Worm (Caenorhabditis elegans): ENCODE measurements around the gene zif-1.

The zif-1 gene

DNA sequence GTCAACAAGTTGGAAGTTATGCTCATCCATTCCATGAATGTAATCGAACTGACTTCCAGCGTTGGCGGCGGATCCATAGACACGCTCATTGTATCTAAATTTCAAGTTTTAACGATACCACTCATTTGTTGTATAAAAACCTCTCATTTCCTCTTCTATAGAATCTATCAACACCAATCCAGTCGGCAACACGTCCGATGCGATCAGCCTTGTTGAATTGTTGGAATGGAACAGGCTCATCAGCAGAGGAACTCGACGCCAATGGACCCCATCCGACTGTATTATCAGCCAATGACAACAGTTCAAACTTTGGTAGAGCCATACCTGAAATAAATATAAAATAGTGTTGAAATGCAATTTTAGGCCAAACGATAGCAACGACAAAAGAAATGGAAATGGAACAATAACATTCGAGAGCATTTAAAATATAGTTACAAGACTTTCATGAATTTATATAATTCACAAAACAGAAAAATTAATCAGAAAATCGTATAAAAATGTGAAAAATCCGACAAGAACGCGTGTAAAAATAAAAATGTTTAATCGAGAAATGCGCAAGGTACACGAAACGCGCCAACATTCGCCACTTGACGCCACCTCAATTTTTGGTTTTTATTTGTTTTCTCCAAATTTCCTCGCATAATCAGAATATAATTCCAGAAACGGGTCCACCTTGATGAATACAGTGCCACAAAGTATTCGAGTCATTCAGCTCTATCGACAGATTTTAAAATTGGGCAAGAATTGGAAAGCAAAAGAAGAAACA lies 31.1 kb upstream of the zif-1 start, which contains the start of the genes eif-3.D and R08D7.4 (continued):
- no peak for TF ChIP-seq mxl-1 (tag; optimal IDR thresholded peaks at IDR 0.05)
- no peak for TF ChIP-seq tlf-1 (GFP tag; optimal IDR thresholded peaks at IDR 0.05)
- no peak for TF ChIP-seq unc-130 (GFP tag; optimal IDR thresholded peaks at IDR 0.05)
- TF ChIP-seq F10E7.11 (tag; optimal IDR thresholded peaks at IDR 0.05): no peak
- peak; percentile 3 for TF ChIP-seq efl-1 (GFP tag; optimal IDR thresholded peaks at IDR 0.05)
- no peak for TF ChIP-seq K12H6.12 (tag; optimal IDR thresholded peaks at IDR 0.05)
- peak; percentile 33 for TF ChIP-seq dpl-1 (GFP tag; optimal IDR thresholded peaks at IDR 0.05)
- TF ChIP-seq zfh-2 (GFP tag; conservative IDR thresholded peaks at IDR 0.05): no peak
- no peak for TF ChIP-seq ztf-28 (GFP tag; IDR thresholded peaks at IDR 0.05)
- TF ChIP-seq F49E8.2 (tag; optimal IDR thresholded peaks at IDR 0.05; ENCODE audit: insufficient read depth): peak; percentile 6
- TF ChIP-seq nfya-2 (GFP tag; IDR thresholded peaks at IDR 0.05): no peak
- no peak for TF ChIP-seq ztf-26 (tag; optimal IDR thresholded peaks at IDR 0.05)
- TF ChIP-seq snpc-3.4 (tag; optimal IDR thresholded peaks at IDR 0.05): peak; percentile 36
- TF ChIP-seq hlh-26 (GFP tag; conservative IDR thresholded peaks at IDR 0.05): no peak
- no peak for TF ChIP-seq pha-4 (tag; optimal IDR thresholded peaks at IDR 0.05)
- no peak for TF ChIP-seq ceh-40 (GFP tag; IDR thresholded peaks at IDR 0.05)
- no peak for TF ChIP-seq ekl-4 (GFP tag; IDR thresholded peaks at IDR 0.05)
- peak; percentile 42 for TF ChIP-seq mcd-1 (GFP tag; IDR thresholded peaks at IDR 0.05)
- peak; percentile 35 for TF ChIP-seq ceh-27 (GFP tag; optimal IDR thresholded peaks at IDR 0.05)
- TF ChIP-seq hsf-1 (GFP tag; IDR thresholded peaks at IDR 0.05): no peak
- TF ChIP-seq C06A6.2 (GFP tag; conservative IDR thresholded peaks at IDR 0.05): no peak
- no peak for TF ChIP-seq C17E4.6 (GFP tag; IDR thresholded peaks at IDR 0.05)
- peak; percentile 0 for TF ChIP-seq snpc-4 (GFP tag; optimal IDR thresholded peaks at IDR 0.05)
- TF ChIP-seq snpc-4 (tag; optimal IDR thresholded peaks at IDR 0.05): peak in 3 of 4 experiments; percentile 12 to 61 (median 20)
- TF ChIP-seq lin-35 (GFP tag; optimal IDR thresholded peaks at IDR 0.05): no peak
- TF ChIP-seq Y53F4B.3 (GFP tag; IDR thresholded peaks at IDR 0.05): no peak
- no peak for TF ChIP-seq egrh-3 (GFP tag; IDR thresholded peaks at IDR 0.05)
- no peak for TF ChIP-seq ceh-91 (GFP tag; IDR thresholded peaks at IDR 0.05)
- no peak for TF ChIP-seq bed-2 (GFP tag; IDR thresholded peaks at IDR 0.05)
- TF ChIP-seq ZK185.1 (tag; optimal IDR thresholded peaks at IDR 0.05; ENCODE audit: poor library complexity, severe bottlenecking): no peak
- no peak for TF ChIP-seq T26A5.8 (tag; optimal IDR thresholded peaks at IDR 0.05)
- TF ChIP-seq ztf-6 (GFP tag; IDR thresholded peaks at IDR 0.05): no peak
- TF ChIP-seq ceh-79 (tag; optimal IDR thresholded peaks at IDR 0.05): no peak
- no peak for TF ChIP-seq ceh-100 (GFP tag; IDR thresholded peaks at IDR 0.05)
- TF ChIP-seq mes-4 (tag; optimal IDR thresholded peaks at IDR 0.05): no peak
- TF ChIP-seq F23B12.7 (tag; optimal IDR thresholded peaks at IDR 0.05; ENCODE audit: insufficient read depth): peak; percentile 30
- peak; percentile 96 for TF ChIP-seq ztf-18 (tag; optimal IDR thresholded peaks at IDR 0.05)
- peak; percentile 37 for TF ChIP-seq tbp1 (GFP tag; optimal IDR thresholded peaks at IDR 0.05)

DNA sequence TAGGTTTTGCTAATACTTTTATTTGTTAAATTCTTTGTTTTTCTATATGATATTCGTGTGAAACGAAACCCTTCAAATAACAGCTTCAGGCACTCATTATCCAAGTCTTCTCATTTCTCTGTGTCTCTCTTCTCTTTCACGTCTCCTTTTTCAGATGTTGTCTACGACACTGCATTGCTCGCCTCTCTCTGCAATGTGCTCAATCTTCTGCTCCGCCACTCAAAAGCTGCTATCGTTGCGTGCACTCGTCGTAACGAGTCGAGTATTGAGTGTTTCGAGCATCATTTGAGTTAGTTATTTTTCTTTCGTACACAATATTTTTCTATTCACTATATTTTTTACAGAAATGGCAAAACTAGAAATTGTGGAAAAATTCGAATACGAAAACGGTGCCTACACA lies 29.4 kb upstream of the zif-1 start:
- TF ChIP-seq egl-18 (GFP tag; IDR thresholded peaks at IDR 0.05) (no peak), atf-7 (tag; optimal IDR thresholded peaks at IDR 0.05) (no peak), Y95B8A.8 (GFP tag; IDR thresholded peaks at IDR 0.05) (no peak), ceh-27 (GFP tag; optimal IDR thresholded peaks at IDR 0.05) (peak; percentile 55)
